Worm (Caenorhabditis elegans) whole organism, L1 larva: ENCODE measurements around the gene zmp-3.

Experiments
- C16A3.4 ChIP-seq: fragments of 150-350 bp; optimal IDR thresholded peaks from 2 replicates; lab custom pipeline; 2014; ENCODE audit warnings: missing biosample characterization, missing genetic modification characterization
- Y116A8C.19 ChIP-seq: sonication (generic microtip); optimal IDR thresholded peaks from 2 replicates; lab custom pipeline; 2016; ENCODE audit warnings: missing compliant biosample characterization, missing genetic modification characterization, borderline replicate concordance
- ceh-88 ChIP-seq: fragments of 200-800 bp; sonication (Bioruptor generic); IDR thresholded peaks from 2 replicates; pipeline ENCODE4 v1.3.6; 2022; ENCODE audit warnings: missing genetic modification characterization, missing compliant biosample characterization
- lin-13 ChIP-seq: fragments of 150-350 bp; optimal IDR thresholded peaks from 2 replicates; lab custom pipeline; 2014; ENCODE audit warnings: missing biosample characterization, missing genetic modification reagents, missing genetic modification characterization
- mdl-1 ChIP-seq, 2 experiments: fragments of 150-350 bp; optimal IDR thresholded peaks; 2 replicates each; lab custom pipeline; 2014 to 2017; ENCODE audit warnings: missing biosample characterization in 2 of 2, missing genetic modification characterization in 2 of 2, inconsistent platforms in 1 of 2
- nhr-77 ChIP-seq: fragments of 150-350 bp; optimal IDR thresholded peaks from 2 replicates; lab custom pipeline; 2014; ENCODE audit warnings: missing biosample characterization, missing genetic modification characterization
- snpc-4 ChIP-seq: fragments of 150-350 bp; optimal IDR thresholded peaks from 2 replicates; lab custom pipeline; 2014; ENCODE audit warnings: missing biosample characterization, missing genetic modification characterization
- vab-15 ChIP-seq: sonication (generic microtip); optimal IDR thresholded peaks from 2 replicates; lab custom pipeline; 2017; ENCODE audit warnings: missing genotype, mild to moderate bottlenecking, missing genetic modification characterization, missing compliant biosample characterization
- zag-1 ChIP-seq: fragments of 150-350 bp; optimal IDR thresholded peaks from 2 replicates; lab custom pipeline; 2014; ENCODE audit warnings: missing biosample characterization, missing genetic modification characterization
- ztf-11 ChIP-seq, 2 experiments: sonication (generic microtip); optimal IDR thresholded peaks; 2 replicates each; lab custom pipeline; 2016 to 2017; ENCODE audit warnings: missing genetic modification characterization in 2 of 2, missing biosample characterization in 1 of 2, missing compliant biosample characterization in 1 of 2

DNA sequence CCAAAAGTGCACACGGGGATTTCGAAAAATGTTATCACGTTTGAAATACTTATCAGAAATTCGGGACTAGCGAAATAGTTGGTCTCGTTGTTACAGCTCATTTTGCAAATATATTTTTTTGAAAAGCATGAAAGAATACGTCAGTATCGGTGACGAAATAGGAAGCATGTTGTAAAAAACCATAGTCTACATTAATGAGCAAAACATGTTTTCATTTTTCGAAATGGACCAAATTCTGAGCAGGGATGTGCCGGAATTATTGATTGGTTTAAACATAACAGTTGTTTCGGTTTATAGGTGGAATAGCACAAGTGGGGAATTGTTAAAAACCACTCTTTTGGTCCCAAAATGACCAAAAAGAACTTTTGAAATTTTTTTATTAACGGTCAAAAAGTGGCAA lies 24.6 kb upstream of the zmp-3 start, which contains the start of gene srh-247:
- TF ChIP-seq C16A3.4 (no peak), nhr-77 (tag; lab: Kevin White, UChicago) (no peak), lin-13 (GFP tag; lab: Kevin White, UChicago) (no peak), vab-15 (tag; lab: Kevin White, UChicago) (no peak), Y116A8C.19 (tag; lab: Kevin White, UChicago) (no peak), ztf-11 (tag; optimal IDR thresholded peaks at IDR 0.05; lab: Kevin White, UChicago) (no peak), snpc-4 (tag; lab: Kevin White, UChicago) (no peak), ceh-88 (no peak), zag-1 (tag; lab: Kevin White, UChicago) (no peak), mdl-1 (tag; optimal IDR thresholded peaks at IDR 0.05; lab: Kevin White, UChicago) (no peak)
